Fruit fly (Drosophila melanogaster): ENCODE measurements around the gene JTBR.
A peak's percentile ranks its signal among the peaks of the same experiment; 100 is the strongest.

The JTBR gene

dm6 chr3L:1774713-1775648 lies 27.7 kb downstream of the JTBR start, which contains the start of the genes CG13933 and PolD2 (continued):
- TF ChIP-seq wdn (GFP tag; IDR thresholded peaks at IDR 0.05): peak; percentile 97
- TF ChIP-seq CG10979 (tag; optimal IDR thresholded peaks at IDR 0.05): peak; percentile 86
- TF ChIP-seq H2.0 (GFP tag; IDR thresholded peaks at IDR 0.05): peak; percentile 99
- TF ChIP-seq CG4328 (GFP tag; optimal IDR thresholded peaks at IDR 0.05): peak; percentile 20
- TF ChIP-seq Ets65A (GFP tag): peak; percentile 97
- TF ChIP-seq kah (GFP tag; optimal IDR thresholded peaks at IDR 0.05): peak; percentile 43
- TF ChIP-seq prd (optimal IDR thresholded peaks at IDR 0.05): no peak
- peak; percentile 99 for TF ChIP-seq prd (GFP tag; IDR thresholded peaks at IDR 0.05)
- peak; percentile 97 for TF ChIP-seq CG18619 (GFP tag; optimal IDR thresholded peaks at IDR 0.05)
- TF ChIP-seq mirr (GFP tag; optimal IDR thresholded peaks at IDR 0.05): no peak
- TF ChIP-seq run (tag; optimal IDR thresholded peaks at IDR 0.05): peak; percentile 92
- TF ChIP-seq chif (GFP tag; optimal IDR thresholded peaks at IDR 0.05): peak; percentile 48 to 89
- TF ChIP-seq CG11456 (GFP tag; IDR thresholded peaks at IDR 0.05): peak; percentile 85
- TF ChIP-seq ewg (GFP tag; optimal IDR thresholded peaks at IDR 0.05): peak; percentile 93
- no peak for TF ChIP-seq CG14965 (GFP tag; optimal IDR thresholded peaks at IDR 0.05; ENCODE audit: borderline replicate concordance)
- peak; percentile 56 for TF ChIP-seq Mes4 (GFP tag; optimal IDR thresholded peaks at IDR 0.05)
- peak in 1 of 2 experiments; percentile 100 for TF ChIP-seq bsh (GFP tag; optimal IDR thresholded peaks at IDR 0.05)
- TF ChIP-seq Ptx1 (GFP tag; IDR thresholded peaks at IDR 0.05): peak; percentile 99
- peak; percentile 95 for TF ChIP-seq CG30431 (GFP tag; optimal IDR thresholded peaks at IDR 0.05)
- TF ChIP-seq CG11560 (tag; IDR thresholded peaks at IDR 0.05): peak; percentile 83
- peak; percentile 91 for TF ChIP-seq CG31224 (GFP tag; IDR thresholded peaks at IDR 0.05)
- TF ChIP-seq Opbp (GFP tag; IDR thresholded peaks at IDR 0.05; ENCODE audit: partially characterized antibody): peak; percentile 43
- peak; percentile 97 for TF ChIP-seq gcm (GFP tag; optimal IDR thresholded peaks at IDR 0.05)
- TF ChIP-seq Rx (GFP tag; IDR thresholded peaks at IDR 0.05): peak; percentile 96
- no peak for TF ChIP-seq lbe (GFP tag; optimal IDR thresholded peaks at IDR 0.05)
- peak; percentile 24 for TF ChIP-seq p53 (GFP tag; optimal IDR thresholded peaks at IDR 0.05)
- peak; percentile 95 for TF ChIP-seq caup (GFP tag; optimal IDR thresholded peaks at IDR 0.05; ENCODE audit: severe bottlenecking)
- TF ChIP-seq CG8281 (tag; optimal IDR thresholded peaks at IDR 0.05): no peak
- TF ChIP-seq grn (GFP tag; optimal IDR thresholded peaks at IDR 0.05): no peak
- peak; percentile 84 for TF ChIP-seq Atf-2 (GFP tag; optimal IDR thresholded peaks at IDR 0.05)
- peak; percentile 97 for TF ChIP-seq CG10209 (GFP tag; optimal IDR thresholded peaks at IDR 0.05)
- TF ChIP-seq CG12155 (GFP tag; optimal IDR thresholded peaks at IDR 0.05): peak; percentile 95
- peak; percentile 60; the same call in 1 of the 2 replicates for TF ChIP-seq CG4360 (GFP tag; IDR thresholded peaks at IDR 0.05)
- TF ChIP-seq Scr (GFP tag; IDR thresholded peaks at IDR 0.05; ENCODE audit: partially characterized antibody): peak; percentile 83
- no peak for TF ChIP-seq hkb (optimal IDR thresholded peaks at IDR 0.05)
- TF ChIP-seq hkb (GFP tag; IDR thresholded peaks at IDR 0.05): peak; percentile 98
- TF ChIP-seq sisA (GFP tag; IDR thresholded peaks at IDR 0.05): peak; percentile 99
- peak; percentile 99 for TF ChIP-seq CG34422 (GFP tag; IDR thresholded peaks at IDR 0.05)
- peak; percentile 96 for TF ChIP-seq twi (tag; optimal IDR thresholded peaks at IDR 0.05)
- no peak for TF ChIP-seq Jarid2 (GFP tag; optimal IDR thresholded peaks at IDR 0.05)
- no peak for TF ChIP-seq bigmax (GFP tag; optimal IDR thresholded peaks at IDR 0.05)
- TF ChIP-seq CG2129 (GFP tag; IDR thresholded peaks at IDR 0.05; ENCODE audit: partially characterized antibody): peak; percentile 25
- TF ChIP-seq pan (optimal IDR thresholded peaks at IDR 0.05): no peak
- TF ChIP-seq pan (GFP tag; optimal IDR thresholded peaks at IDR 0.05 in 1 of 2, IDR thresholded peaks at IDR 0.05 in 1 of 2): peak in 1 of 2 experiments; percentile 96
- TF ChIP-seq CG12942 (GFP tag; optimal IDR thresholded peaks at IDR 0.05): peak; percentile 96
- peak; percentile 98 for TF ChIP-seq esg (GFP tag; conservative IDR thresholded peaks at IDR 0.05)
- TF ChIP-seq crol (GFP tag; IDR thresholded peaks at IDR 0.05): peak; percentile 82
- TF ChIP-seq Doc3 (GFP tag; IDR thresholded peaks at IDR 0.05; ENCODE audit: partially characterized antibody): peak; percentile 77
- peak; percentile 92 for TF ChIP-seq CG4404 (GFP tag; IDR thresholded peaks at IDR 0.05)
